Worm (Caenorhabditis elegans): ENCODE data around the gene Y51H4A.935.

The Y51H4A.935 gene

DNA sequence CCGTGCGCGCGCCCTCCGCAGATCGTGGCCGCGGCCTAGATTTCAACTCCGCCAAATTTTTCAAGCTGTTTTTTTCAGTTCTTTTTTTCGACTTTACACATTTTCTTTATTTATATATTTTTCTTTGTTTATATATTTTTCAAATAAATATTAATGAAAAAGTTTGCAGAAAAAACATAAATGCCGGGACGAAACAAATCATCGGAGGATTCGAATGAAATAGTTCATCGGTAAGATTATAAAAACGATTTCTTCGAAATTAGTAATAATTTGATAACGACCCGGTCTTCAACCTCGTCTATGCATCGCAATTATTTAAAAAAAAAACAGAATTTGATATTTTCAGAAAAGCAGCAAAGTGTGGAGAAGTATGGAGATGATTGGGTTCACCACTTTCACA is 26.3 kb upstream of the Y51H4A.935 start, which contains the start of gene Y51H4A.6:
Gene Y51H4A.6 (plus strand): TSS at position 301 of the 400 bp plus-strand sequence.
- TF ChIP-seq bed-3 (GFP tag; optimal IDR thresholded peaks at IDR 0.05) (no peak), nhr-76 (tag; optimal IDR thresholded peaks at IDR 0.05) (no peak), sptf-1 (tag; optimal IDR thresholded peaks at IDR 0.05) (no peak), M03D4.4 (tag; optimal IDR thresholded peaks at IDR 0.05) (no peak), blmp-1 (tag; optimal IDR thresholded peaks at IDR 0.05) (no peak), cnd-1 (tag; optimal IDR thresholded peaks at IDR 0.05) (no peak), mab-5 (tag; optimal IDR thresholded peaks at IDR 0.05) (no peak), ceh-83 (GFP tag; optimal IDR thresholded peaks at IDR 0.05) (no peak), lin-32 (GFP tag; optimal IDR thresholded peaks at IDR 0.05) (no peak), unc-120 (tag; optimal IDR thresholded peaks at IDR 0.05; ENCODE audit: poor library complexity, severe bottlenecking) (no peak), ham-2 (GFP tag; optimal IDR thresholded peaks at IDR 0.05) (no peak), ces-1 (GFP tag; optimal IDR thresholded peaks at IDR 0.05) (no peak), zip-8 (tag; optimal IDR thresholded peaks at IDR 0.05) (no peak), unc-62 (GFP tag; optimal IDR thresholded peaks at IDR 0.05) (no peak), nhr-12 (tag; optimal IDR thresholded peaks at IDR 0.05) (no peak), nhr-28 (tag; optimal IDR thresholded peaks at IDR 0.05) (no peak)

DNA sequence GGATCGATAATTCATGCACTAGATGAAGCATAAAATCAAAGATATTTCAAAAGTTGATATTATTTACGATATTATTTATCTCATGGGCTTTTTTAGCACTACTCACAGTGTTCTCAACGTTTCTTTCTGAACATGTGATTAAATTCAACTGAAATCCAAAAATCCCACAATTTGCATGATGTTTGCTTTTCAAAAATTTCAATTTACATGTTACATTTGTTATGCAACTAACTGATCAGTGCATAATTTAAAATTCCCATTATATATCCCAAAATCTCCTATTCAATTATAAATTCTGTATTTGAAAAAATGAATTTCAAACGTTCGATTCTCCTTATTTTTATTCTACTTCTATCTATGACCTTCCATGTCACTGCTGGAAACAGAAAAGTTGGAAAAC is 21.3 kb upstream of the Y51H4A.935 start, which contains the start of gene Y51H4A.937:
Gene Y51H4A.937 (plus strand): TSS at position 301 of the 400 bp plus-strand sequence.
- TF ChIP-seq ham-2 (GFP tag; optimal IDR thresholded peaks at IDR 0.05), result no peak
- no peak for TF ChIP-seq sem-2 (GFP tag; optimal IDR thresholded peaks at IDR 0.05)
- no peak for TF ChIP-seq zip-8 (tag; optimal IDR thresholded peaks at IDR 0.05)
- no peak for TF ChIP-seq ztf-11 (tag; optimal IDR thresholded peaks at IDR 0.05)

DNA sequence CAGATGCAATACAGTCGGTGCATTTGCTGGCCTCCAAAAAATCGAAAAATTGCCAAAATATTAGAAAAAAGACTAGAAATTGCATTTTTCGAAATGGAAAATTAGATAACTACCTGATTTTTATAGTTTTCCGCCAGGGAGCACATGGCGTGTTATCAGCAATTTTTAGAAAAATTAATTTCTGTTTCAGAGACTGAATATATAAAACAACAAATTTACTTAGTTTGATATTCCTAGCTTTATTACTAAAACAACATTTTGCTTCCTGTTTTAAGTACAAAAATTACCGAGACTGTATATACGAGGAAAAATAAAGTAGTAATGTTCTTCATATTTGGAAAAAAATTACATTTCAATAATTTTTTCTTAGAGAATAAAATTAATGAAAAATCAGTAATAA is 19.0 kb upstream of the Y51H4A.935 start, which contains the start of gene Y51H4A.5:
Gene Y51H4A.5 (minus strand): TSS at position 101 of the 400 bp plus-strand sequence.
- TF ChIP-seq cnd-1 (tag; optimal IDR thresholded peaks at IDR 0.05) (no peak), nhr-76 (tag; optimal IDR thresholded peaks at IDR 0.05) (no peak), sptf-1 (tag; optimal IDR thresholded peaks at IDR 0.05) (no peak)

DNA sequence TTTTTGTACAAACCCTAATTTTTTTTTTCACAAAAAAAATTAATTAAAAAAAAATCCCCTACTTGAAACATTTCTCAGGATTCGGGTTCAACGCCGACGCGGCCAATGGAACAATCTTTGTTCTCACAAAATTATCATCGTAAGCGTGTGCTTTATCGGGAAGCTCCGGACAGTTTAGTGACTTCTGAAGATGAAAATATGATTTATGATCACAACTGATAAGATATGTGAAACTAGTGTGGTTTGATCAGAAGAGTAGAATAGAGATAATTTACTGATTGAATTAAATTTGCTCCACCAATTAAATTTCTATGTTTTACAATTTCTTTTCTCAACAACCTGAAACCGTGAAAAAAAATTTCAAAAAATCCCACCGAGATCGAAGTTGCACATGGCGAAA is 18.0 kb upstream of the Y51H4A.935 start:
- TF ChIP-seq ztf-11 (tag; optimal IDR thresholded peaks at IDR 0.05) (no peak), zip-8 (tag; optimal IDR thresholded peaks at IDR 0.05) (no peak), ham-2 (GFP tag; optimal IDR thresholded peaks at IDR 0.05) (no peak), mep-1 (tag; optimal IDR thresholded peaks at IDR 0.05) (no peak), nhr-76 (tag; optimal IDR thresholded peaks at IDR 0.05) (no peak), elt-3 (tag; optimal IDR thresholded peaks at IDR 0.05) (no peak), cnd-1 (tag; optimal IDR thresholded peaks at IDR 0.05) (no peak)

DNA sequence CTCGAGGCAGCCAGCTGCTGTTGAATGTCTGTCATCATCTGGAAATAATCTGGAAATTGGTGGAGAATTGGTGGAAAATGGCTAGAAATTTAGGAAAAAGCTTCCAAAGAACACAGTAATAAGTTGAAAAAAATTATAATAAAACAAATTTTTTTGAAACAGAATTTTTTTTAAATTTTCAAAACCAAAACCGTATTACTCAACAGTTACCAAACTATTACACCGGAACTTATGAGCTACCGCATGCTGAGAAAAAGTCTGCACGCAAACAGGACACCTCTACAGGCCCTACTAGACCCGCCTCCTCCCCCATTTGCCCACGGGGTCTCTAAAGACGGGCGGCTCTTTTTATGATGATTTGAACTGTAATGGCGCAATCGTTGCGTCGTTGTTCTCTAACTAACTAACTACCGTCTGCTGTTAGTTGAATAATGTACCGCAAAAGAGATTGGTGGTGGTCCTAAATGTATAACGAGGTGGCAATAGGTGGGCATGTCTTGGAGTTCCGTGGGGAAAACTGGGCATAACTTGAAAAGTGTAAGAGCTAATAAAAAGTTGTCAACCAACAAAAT is 1.3 kb downstream of the Y51H4A.935 start, which contains the start of gene zip-7:
Gene zip-7 (minus strand): TSS at position 51 of the 572 bp plus-strand sequence.
- TF ChIP-seq ztf-11 (tag; optimal IDR thresholded peaks at IDR 0.05), result no peak
- TF ChIP-seq snpc-4 (tag; optimal IDR thresholded peaks at IDR 0.05), result no peak
- no peak for TF ChIP-seq lin-13 (tag; optimal IDR thresholded peaks at IDR 0.05)
- no peak for TF ChIP-seq unc-62 (GFP tag; optimal IDR thresholded peaks at IDR 0.05)
- no peak for TF ChIP-seq ceh-39 (tag; optimal IDR thresholded peaks at IDR 0.05)
- no peak for TF ChIP-seq elt-1 (tag; optimal IDR thresholded peaks at IDR 0.05; ENCODE audit: borderline replicate concordance, insufficient read depth)
- TF ChIP-seq nhr-76 (tag; optimal IDR thresholded peaks at IDR 0.05), result no peak
- TF ChIP-seq unc-39 (tag; optimal IDR thresholded peaks at IDR 0.05), result no peak
- TF ChIP-seq lsy-2 (tag; optimal IDR thresholded peaks at IDR 0.05), result no peak
- TF ChIP-seq nhr-2 (tag; optimal IDR thresholded peaks at IDR 0.05), result peak; percentile 54
- no peak for TF ChIP-seq flh-1 (GFP tag; optimal IDR thresholded peaks at IDR 0.05)
- TF ChIP-seq zip-8 (tag; optimal IDR thresholded peaks at IDR 0.05), result peak; percentile 90
- TF ChIP-seq pha-4 (tag; optimal IDR thresholded peaks at IDR 0.05), result no peak
- no peak for TF ChIP-seq ces-1 (GFP tag; optimal IDR thresholded peaks at IDR 0.05)

DNA sequence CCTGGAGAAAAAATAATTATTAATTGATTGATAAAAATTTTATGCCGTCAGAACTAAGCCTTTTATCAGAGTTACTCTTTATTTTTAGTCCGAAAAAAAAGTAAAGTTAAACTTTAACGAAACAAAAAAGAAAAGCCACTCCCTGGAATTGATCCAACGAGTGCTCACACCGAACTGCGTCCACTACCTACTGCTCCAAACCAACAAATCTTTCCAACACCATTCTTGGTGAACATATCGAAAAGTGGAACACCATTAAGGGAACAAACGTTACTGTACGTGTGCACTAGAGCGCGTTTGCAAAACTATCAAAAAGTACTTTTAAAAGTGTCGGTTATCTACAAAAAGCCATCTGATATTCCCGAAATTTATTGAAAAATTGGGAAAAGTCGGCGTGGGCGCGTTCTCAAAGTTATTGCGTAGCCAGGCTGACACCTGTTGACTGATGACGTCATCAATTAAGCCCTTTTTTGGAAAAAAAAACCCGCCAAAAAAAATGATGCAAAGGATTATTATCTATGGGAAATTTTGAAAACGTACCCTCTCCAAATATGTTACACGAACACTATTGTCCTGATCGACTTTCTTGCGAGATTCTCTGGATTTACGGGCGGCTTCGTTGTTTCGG is 3.3 kb downstream of the Y51H4A.935 start:
- TF ChIP-seq hlh-1 (tag; optimal IDR thresholded peaks at IDR 0.05) (no peak), cnd-1 (tag; optimal IDR thresholded peaks at IDR 0.05) (peak; percentile 23), zip-8 (tag; optimal IDR thresholded peaks at IDR 0.05) (peak; percentile 99)
